Worm (Caenorhabditis elegans) whole organism, L1 larva: ENCODE data around the gene Y57G11B.8.

Experiments
- F16B12.6 ChIP-seq: fragments of 150-350 bp; optimal IDR thresholded peaks from 2 replicates; lab custom pipeline; 2014; ENCODE audit warnings: missing biosample characterization, missing genetic modification characterization
- ceh-8 ChIP-seq: fragments of 200-800 bp; sonication (Bioruptor generic); optimal IDR thresholded peaks from 2 replicates; lab custom pipeline; 2018; ENCODE audit warnings: mild to moderate bottlenecking, missing genetic modification characterization, moderate library complexity, missing compliant biosample characterization
- ceh-82 ChIP-seq, 3 experiments: fragments of 150-350 bp in 1 of 3; sonication (generic microtip) in 2 of 3; optimal IDR thresholded peaks; 2 replicates each; lab custom pipeline; 2014 to 2017; ENCODE audit warnings: missing biosample characterization in 3 of 3, missing genetic modification characterization in 3 of 3
- ceh-90 ChIP-seq: sonication (generic microtip); optimal IDR thresholded peaks from 2 replicates; lab custom pipeline; 2016; ENCODE audit warnings: missing genetic modification characterization, missing compliant biosample characterization
- dsc-1 ChIP-seq: sonication (generic microtip); optimal IDR thresholded peaks from 2 replicates; lab custom pipeline; 2016; ENCODE audit warnings: mild to moderate bottlenecking, missing genetic modification characterization, missing compliant biosample characterization
- efl-1 ChIP-seq, 4 experiments: fragments of 150-350 bp; optimal IDR thresholded peaks in 3 of 4; peaks in 1 of 4; 1 replicate in 1 of 4; 2 replicates in 3 of 4; lab custom pipeline; 2014; ENCODE audit warnings: missing biosample characterization in 2 of 4, missing genetic modification characterization in 2 of 4, missing genetic modification reagents in 2 of 4
- efl-3 ChIP-seq: fragments of 200-800 bp; sonication (Bioruptor generic); optimal IDR thresholded peaks from 2 replicates; lab custom pipeline; 2018; ENCODE audit warnings: mild to moderate bottlenecking, missing genetic modification characterization, missing compliant biosample characterization
- egl-13 ChIP-seq: sonication (generic microtip); optimal IDR thresholded peaks from 2 replicates; lab custom pipeline; 2016; ENCODE audit warnings: missing genotype, missing genetic modification reagents, missing genetic modification characterization, missing compliant biosample characterization
- ets-5 ChIP-seq: fragments of 200-800 bp; sonication (Bioruptor generic); IDR thresholded peaks from 2 replicates; pipeline ENCODE4 v1.3.6; 2022; ENCODE audit warnings: missing genetic modification characterization, missing compliant biosample characterization
- fkh-10 ChIP-seq: sonication (generic microtip); optimal IDR thresholded peaks from 2 replicates; lab custom pipeline; 2017; ENCODE audit warnings: missing biosample characterization, missing genetic modification reagents, missing genetic modification characterization
- fkh-8 ChIP-seq: sonication (generic microtip); optimal IDR thresholded peaks from 2 replicates; lab custom pipeline; 2016; ENCODE audit warnings: mild to moderate bottlenecking, missing genetic modification characterization, missing compliant biosample characterization
- grh-1 ChIP-seq: fragments of 200-800 bp; sonication (Bioruptor generic); IDR thresholded peaks from 2 replicates; pipeline ENCODE4 v1.3.6; 2022; ENCODE audit warnings: missing genetic modification reagents, missing genetic modification characterization, missing compliant biosample characterization
- hlh-17 ChIP-seq: fragments of 200-800 bp; sonication (Bioruptor generic); optimal IDR thresholded peaks from 2 replicates; lab custom pipeline; 2018; ENCODE audit warnings: missing genetic modification characterization, mild to moderate bottlenecking, missing compliant biosample characterization, moderate library complexity, borderline replicate concordance
- hlh-4 ChIP-seq: sonication (generic microtip); optimal IDR thresholded peaks from 2 replicates; lab custom pipeline; 2016; ENCODE audit warnings: mild to moderate bottlenecking, missing genetic modification characterization, missing compliant biosample characterization
- hpl-2 ChIP-seq: fragments of 150-350 bp; optimal IDR thresholded peaks from 2 replicates; lab custom pipeline; 2014; ENCODE audit warnings: missing biosample characterization, missing genetic modification reagents, missing genetic modification characterization
- isw-1 ChIP-seq: fragments of 200-800 bp; sonication (Bioruptor generic); IDR thresholded peaks from 2 replicates; pipeline ENCODE4 v1.3.6; 2022; ENCODE audit warnings: missing genetic modification characterization, missing compliant biosample characterization
- jun-1 ChIP-seq: fragments of 150-350 bp; optimal IDR thresholded peaks from 2 replicates; lab custom pipeline; 2014; ENCODE audit warnings: missing biosample characterization, missing genetic modification reagents, missing genetic modification characterization
- lin-14 ChIP-seq: fragments of 200-800 bp; sonication (Bioruptor generic); optimal IDR thresholded peaks from 2 replicates; lab custom pipeline; 2018; ENCODE audit warnings: mild to moderate bottlenecking, missing genetic modification characterization, moderate library complexity, missing compliant biosample characterization
- lin-15B ChIP-seq: fragments of 150-350 bp; sonication (generic microtip); optimal IDR thresholded peaks from 3 replicates; lab custom pipeline; 2014; ENCODE audit warnings: missing biosample characterization, missing genetic modification characterization
- lsy-2 ChIP-seq, 2 experiments: fragments of 150-350 bp; optimal IDR thresholded peaks; 2 replicates each; lab custom pipeline; 2014; ENCODE audit warnings: missing biosample characterization in 2 of 2, missing genetic modification characterization in 2 of 2
- mdl-1 ChIP-seq, 2 experiments: fragments of 150-350 bp; optimal IDR thresholded peaks; 2 replicates each; lab custom pipeline; 2014 to 2017; ENCODE audit warnings: missing biosample characterization in 2 of 2, missing genetic modification characterization in 2 of 2, inconsistent platforms in 1 of 2
- mef-2 ChIP-seq: fragments of 150-350 bp; optimal IDR thresholded peaks from 2 replicates; lab custom pipeline; 2014; ENCODE audit warnings: missing biosample characterization, missing genetic modification characterization
- mep-1 ChIP-seq: fragments of 150-350 bp; optimal IDR thresholded peaks from 2 replicates; lab custom pipeline; 2014; ENCODE audit warnings: missing biosample characterization, missing genetic modification characterization
- nhr-12 ChIP-seq: sonication (generic microtip); optimal IDR thresholded peaks from 2 replicates; lab custom pipeline; 2017; ENCODE audit warnings: missing biosample characterization, missing genetic modification characterization
- nhr-19 ChIP-seq: fragments of 200-800 bp; sonication (Bioruptor generic); conservative IDR thresholded peaks from 2 replicates; pipeline ENCODE4 v1.3.6; 2022; ENCODE audit warnings: missing genetic modification characterization, missing compliant biosample characterization
- nhr-20 ChIP-seq: sonication (generic microtip); optimal IDR thresholded peaks from 2 replicates; lab custom pipeline; 2016; ENCODE audit warnings: mild to moderate bottlenecking, missing genetic modification characterization, missing compliant biosample characterization
- nhr-47 ChIP-seq: sonication (generic microtip); optimal IDR thresholded peaks from 2 replicates; lab custom pipeline; 2016; ENCODE audit warnings: mild to moderate bottlenecking, missing genetic modification characterization, moderate library complexity, missing compliant biosample characterization
- nhr-71 ChIP-seq: sonication (generic microtip); optimal IDR thresholded peaks from 2 replicates; lab custom pipeline; 2016; ENCODE audit warnings: mild to moderate bottlenecking, missing genetic modification characterization, moderate library complexity, missing compliant biosample characterization
- nhr-76 ChIP-seq: sonication (generic microtip); optimal IDR thresholded peaks from 2 replicates; lab custom pipeline; 2017; ENCODE audit warnings: missing biosample characterization, missing genetic modification characterization
- nhr-77 ChIP-seq: fragments of 150-350 bp; optimal IDR thresholded peaks from 2 replicates; lab custom pipeline; 2014; ENCODE audit warnings: missing biosample characterization, missing genetic modification characterization
- nhr-85 ChIP-seq: sonication (generic microtip); peaks from one replicate; lab custom pipeline; 2016; ENCODE audit warnings: missing genetic modification characterization, inconsistent platforms, missing compliant biosample characterization
- nhr-90 ChIP-seq: sonication (generic microtip); optimal IDR thresholded peaks from 2 replicates; lab custom pipeline; 2016; ENCODE audit warnings: mild to moderate bottlenecking, missing genetic modification characterization, missing compliant biosample characterization; ENCODE audit not compliant: poor library complexity
- rnt-1 ChIP-seq: sonication (generic microtip); optimal IDR thresholded peaks from 2 replicates; lab custom pipeline; 2016; ENCODE audit warnings: mild to moderate bottlenecking, missing genetic modification characterization, moderate library complexity, missing compliant biosample characterization
- snu-23 ChIP-seq: sonication (generic microtip); optimal IDR thresholded peaks from 2 replicates; lab custom pipeline; 2016; ENCODE audit warnings: missing genetic modification characterization, missing compliant biosample characterization
- sox-4 ChIP-seq: sonication (generic microtip); optimal IDR thresholded peaks from 2 replicates; lab custom pipeline; 2016; ENCODE audit warnings: missing genetic modification characterization, missing compliant biosample characterization
- swsn-7 ChIP-seq: sonication (generic microtip); optimal IDR thresholded peaks from 2 replicates; lab custom pipeline; 2016; ENCODE audit warnings: missing genetic modification characterization, missing compliant biosample characterization
- tbx-2 ChIP-seq: sonication (generic microtip); optimal IDR thresholded peaks from 2 replicates; lab custom pipeline; 2016; ENCODE audit warnings: missing genetic modification characterization, missing compliant biosample characterization
- unc-86 ChIP-seq: sonication (generic microtip); optimal IDR thresholded peaks from 2 replicates; lab custom pipeline; 2016; ENCODE audit warnings: missing genetic modification characterization, missing compliant biosample characterization
- unc-98 ChIP-seq: fragments of 200-800 bp; sonication (Bioruptor generic); IDR thresholded peaks from 2 replicates; pipeline ENCODE4 v1.3.6; 2022; ENCODE audit warnings: missing genetic modification characterization, missing compliant biosample characterization
- vab-15 ChIP-seq: sonication (generic microtip); optimal IDR thresholded peaks from 2 replicates; lab custom pipeline; 2017; ENCODE audit warnings: missing genotype, mild to moderate bottlenecking, missing genetic modification characterization, missing compliant biosample characterization
- xbp-1 ChIP-seq: sonication (generic microtip); optimal IDR thresholded peaks from 2 replicates; lab custom pipeline; 2016; ENCODE audit warnings: missing genetic modification characterization, missing compliant biosample characterization

Y57G11B.8 gene

ce11 chrIV:14578650-14579193 is at the start of gene Y57G11B.8:
Gene Y57G11B.8, minus strand, starts transcription at chrIV:14578700.
- no peak for TF ChIP-seq mep-1 (tag; lab: Kevin White, UChicago)
- no peak for TF ChIP-seq vab-15 (tag; lab: Kevin White, UChicago)
- TF ChIP-seq nhr-12 (tag; lab: Kevin White, UChicago) = no peak
- TF ChIP-seq ceh-90 = no peak
- no peak for TF ChIP-seq mdl-1 (tag; optimal IDR thresholded peaks at IDR 0.05; lab: Kevin White, UChicago)
- no peak for TF ChIP-seq ceh-8 (GFP tag; lab: Kevin White, UChicago)
- no peak for TF ChIP-seq unc-98
- TF ChIP-seq hlh-17 (GFP tag; lab: Kevin White, UChicago) = no peak
- TF ChIP-seq nhr-90 (tag; lab: Kevin White, UChicago) = no peak

ce11 chrIV:14622109-14622508 is 43.6 kb upstream of the Y57G11B.8 start:
- TF ChIP-seq lsy-2 (tag; optimal IDR thresholded peaks at IDR 0.05; lab: Kevin White, UChicago) = peak; percentile 29 to 31
- peak; percentile 35 for TF ChIP-seq snu-23 (GFP tag; lab: Kevin White, UChicago)
- peak; percentile 94 for TF ChIP-seq fkh-8 (tag; lab: Kevin White, UChicago)
- peak; percentile 63 for TF ChIP-seq dsc-1 (tag; lab: Kevin White, UChicago)
- no peak for TF ChIP-seq grh-1 (GFP tag; lab: Robert Waterston, UW)
- TF ChIP-seq nhr-19 (GFP tag; lab: Robert Waterston, UW) = no peak
- TF ChIP-seq rnt-1 (tag; lab: Kevin White, UChicago) = no peak
- TF ChIP-seq nhr-20 = peak; percentile 94
- no peak for TF ChIP-seq F16B12.6 (tag; lab: Kevin White, UChicago)
- TF ChIP-seq ets-5 (GFP tag; lab: Robert Waterston, UW) = no peak
- TF ChIP-seq mef-2 (tag; lab: Kevin White, UChicago) = no peak
- peak; percentile 14 for TF ChIP-seq xbp-1
- no peak for TF ChIP-seq isw-1 (GFP tag; lab: Robert Waterston, UW)
- peak; percentile 61 for TF ChIP-seq egl-13 (tag; lab: Kevin White, UChicago)
- peak; percentile 85 for TF ChIP-seq nhr-71 (tag; lab: Kevin White, UChicago)
- peak; percentile 88 for TF ChIP-seq hlh-4 (tag; lab: Kevin White, UChicago)
- peak; percentile 54 for TF ChIP-seq fkh-10
- TF ChIP-seq sox-4 (tag; lab: Kevin White, UChicago) = peak; percentile 47
- no peak for TF ChIP-seq hpl-2 (GFP tag; lab: Kevin White, UChicago)
- peak; percentile 44 for TF ChIP-seq unc-86
- TF ChIP-seq lin-15B (tag; lab: Kevin White, UChicago) = no peak
- TF ChIP-seq nhr-77 = peak; percentile 30
- no peak for TF ChIP-seq nhr-76 (tag; lab: Kevin White, UChicago)
- peak in 1 of 3 experiments; percentile 58 for TF ChIP-seq ceh-82 (tag; optimal IDR thresholded peaks at IDR 0.05; lab: Kevin White, UChicago)
- peak; percentile 75 for TF ChIP-seq nhr-47 (tag; lab: Kevin White, UChicago)
- peak; percentile 21 for TF ChIP-seq jun-1
- no peak for TF ChIP-seq nhr-85 (tag; lab: Kevin White, UChicago)
- no peak for TF ChIP-seq efl-3 (GFP tag; lab: Kevin White, UChicago)
- TF ChIP-seq efl-1 (optimal IDR thresholded peaks at IDR 0.05; lab: Kevin White, UChicago) = peak in 1 of 2 experiments; percentile 3
- peak in 1 of 2 experiments; percentile 19 for TF ChIP-seq efl-1 (GFP tag; optimal IDR thresholded peaks at IDR 0.05 in 1 of 2; lab: Kevin White, UChicago)
- peak; percentile 67 for TF ChIP-seq lin-14 (GFP tag; lab: Kevin White, UChicago)
- TF ChIP-seq tbx-2 (tag; lab: Kevin White, UChicago) = peak; percentile 34
- TF ChIP-seq swsn-7 (tag; lab: Kevin White, UChicago) = peak; percentile 52
- TF ChIP-seq, all 84 proteins: peak for 20
